Fruit fly (Drosophila melanogaster): ENCODE measurements around the gene twin.
A peak's percentile ranks its signal among the peaks of the same experiment; 100 is the strongest.

The twin gene

DNA sequence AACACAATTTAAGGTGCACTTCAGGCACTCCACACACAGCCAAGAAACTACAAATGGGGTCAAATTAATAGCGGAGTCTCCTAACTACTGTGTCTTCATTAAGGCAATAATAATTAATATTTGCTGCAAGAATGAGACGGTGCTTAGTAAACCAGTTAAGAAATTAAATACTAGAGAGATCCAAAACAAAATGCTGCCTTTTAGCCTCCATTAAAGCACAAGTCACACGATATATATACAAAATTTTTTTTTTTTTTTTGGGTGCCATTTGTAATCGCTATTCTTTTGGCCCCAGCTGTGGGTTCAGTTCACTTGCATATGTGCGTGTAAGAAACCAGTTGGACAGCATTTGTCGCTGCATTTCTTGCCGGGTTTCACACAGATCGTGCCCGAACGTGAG, 18.3 kb downstream of the twin start (continued):
- TF ChIP-seq ara (GFP tag; IDR thresholded peaks at IDR 0.05), result no peak
- no peak for TF ChIP-seq CG11247 (GFP tag; IDR thresholded peaks at IDR 0.05)
- TF ChIP-seq CG15011 (GFP tag; optimal IDR thresholded peaks at IDR 0.05), result no peak
- TF ChIP-seq CG11085 (GFP tag; IDR thresholded peaks at IDR 0.05), result no peak
- peak; percentile 69 for TF ChIP-seq lbe (GFP tag; optimal IDR thresholded peaks at IDR 0.05)
- TF ChIP-seq CG2712 (tag; optimal IDR thresholded peaks at IDR 0.05), result peak; percentile 47
- no peak for TF ChIP-seq CG8478 (optimal IDR thresholded peaks at IDR 0.05)
- no peak for TF ChIP-seq CG32772 (GFP tag; IDR thresholded peaks at IDR 0.05)
- no peak for TF ChIP-seq CG3065 (GFP tag; optimal IDR thresholded peaks at IDR 0.05)
- TF ChIP-seq nerfin-2 (GFP tag; IDR thresholded peaks at IDR 0.05; ENCODE audit: partially characterized antibody), result no peak
- no peak for TF ChIP-seq ci (GFP tag; IDR thresholded peaks at IDR 0.05)
- no peak for TF ChIP-seq bcd (GFP tag; optimal IDR thresholded peaks at IDR 0.05)
- TF ChIP-seq Sry-δ (GFP tag; optimal IDR thresholded peaks at IDR 0.05), result no peak
- TF ChIP-seq Xrp1 (GFP tag; IDR thresholded peaks at IDR 0.05), result peak; percentile 53; the same call in 1 of the 2 replicates
- no peak for TF ChIP-seq Lhr (GFP tag; optimal IDR thresholded peaks at IDR 0.05)
- TF ChIP-seq crc (GFP tag; optimal IDR thresholded peaks at IDR 0.05), result no peak
- TF ChIP-seq fd64A (GFP tag; optimal IDR thresholded peaks at IDR 0.05), result no peak
- TF ChIP-seq HLHmδ (GFP tag; optimal IDR thresholded peaks at IDR 0.05), result no peak
- TF ChIP-seq gem (tag; optimal IDR thresholded peaks at IDR 0.05), result peak; percentile 53
- no peak for TF ChIP-seq ken (GFP tag; IDR thresholded peaks at IDR 0.05)
- TF ChIP-seq gsb (GFP tag; IDR thresholded peaks at IDR 0.05), result no peak
- TF ChIP-seq unpg (GFP tag; optimal IDR thresholded peaks at IDR 0.05), result peak; percentile 36
- TF ChIP-seq h (optimal IDR thresholded peaks at IDR 0.05), result no peak
- TF ChIP-seq CG4707 (GFP tag; optimal IDR thresholded peaks at IDR 0.05), result no peak
- TF ChIP-seq ro (GFP tag; IDR thresholded peaks at IDR 0.05), result no peak
- no peak for TF ChIP-seq CG2116 (GFP tag; optimal IDR thresholded peaks at IDR 0.05)
- no peak for TF ChIP-seq shn (GFP tag; optimal IDR thresholded peaks at IDR 0.05)
- TF ChIP-seq CG14710 (tag; optimal IDR thresholded peaks at IDR 0.05), result peak; percentile 3
- TF ChIP-seq Oli (tag; optimal IDR thresholded peaks at IDR 0.05), result peak; percentile 40
- no peak for TF ChIP-seq dati (GFP tag; IDR thresholded peaks at IDR 0.05)
- TF ChIP-seq bigmax (GFP tag; optimal IDR thresholded peaks at IDR 0.05), result no peak
- no peak for TF ChIP-seq NK7.1 (GFP tag; optimal IDR thresholded peaks at IDR 0.05)
- TF ChIP-seq esg (GFP tag; conservative IDR thresholded peaks at IDR 0.05), result no peak
- peak; percentile 85 for TF ChIP-seq Drgx (GFP tag; IDR thresholded peaks at IDR 0.05)
- no peak for TF ChIP-seq ac (GFP tag; optimal IDR thresholded peaks at IDR 0.05)
- TF ChIP-seq CG17568 (GFP tag; optimal IDR thresholded peaks at IDR 0.05), result no peak
- peak in 1 of 2 experiments; percentile 43 for TF ChIP-seq Eip74EF (GFP tag; optimal IDR thresholded peaks at IDR 0.05)
- TF ChIP-seq CG6689 (GFP tag; IDR thresholded peaks at IDR 0.05), result peak; percentile 51
- TF ChIP-seq Sox102F (GFP tag; optimal IDR thresholded peaks at IDR 0.05), result peak; percentile 55
- TF ChIP-seq wdn (GFP tag; IDR thresholded peaks at IDR 0.05), result no peak
- no peak for TF ChIP-seq ash1 (GFP tag; optimal IDR thresholded peaks at IDR 0.05)
- 0 out of 2 replicates have a peak, but pooled peaks have one; percentile 28 for TF ChIP-seq Ptx1 (GFP tag; IDR thresholded peaks at IDR 0.05)
- no peak for TF ChIP-seq sisA (GFP tag; IDR thresholded peaks at IDR 0.05)
- no peak for TF ChIP-seq CG9817 (tag; optimal IDR thresholded peaks at IDR 0.05)
- TF ChIP-seq dan (GFP tag; IDR thresholded peaks at IDR 0.05), result no peak
- TF ChIP-seq CG12236 (GFP tag; optimal IDR thresholded peaks at IDR 0.05), result no peak
- no peak for TF ChIP-seq slou (GFP tag; optimal IDR thresholded peaks at IDR 0.05)
- TF ChIP-seq CG1792 (GFP tag; optimal IDR thresholded peaks at IDR 0.05), result no peak
- TF ChIP-seq exex (tag; optimal IDR thresholded peaks at IDR 0.05), result no peak
- TF ChIP-seq CG31388 (GFP tag; optimal IDR thresholded peaks at IDR 0.05), result no peak
- 0 out of 2 replicates have a peak, but pooled peaks have one; percentile 11 for TF ChIP-seq HLH3B (GFP tag; IDR thresholded peaks at IDR 0.05)
- no peak for TF ChIP-seq CG6765 (GFP tag; optimal IDR thresholded peaks at IDR 0.05)
